Worm (Caenorhabditis elegans) whole organism, L3 larva: Measurements from ENCODE around the gene nhr-271.

Source experiments
- R02D3.7 ChIP-seq: fragments of 150-350 bp; optimal IDR thresholded peaks from 2 replicates; lab custom pipeline; 2014; ENCODE audit warnings: missing biosample characterization, missing genetic modification characterization
- ZK546.5 ChIP-seq: sonication (generic microtip); optimal IDR thresholded peaks from 2 replicates; lab custom pipeline; 2017; ENCODE audit warnings: missing biosample characterization, missing genetic modification characterization
- ama-1 ChIP-seq: fragments of 150-350 bp; optimal IDR thresholded peaks from 2 replicates; lab custom pipeline; 2018
- ceh-16 ChIP-seq: sonication (generic microtip); optimal IDR thresholded peaks from 2 replicates; lab custom pipeline; 2017; ENCODE audit warnings: missing biosample characterization, missing genetic modification characterization
- ceh-28 ChIP-seq: fragments of 150-350 bp; optimal IDR thresholded peaks from 2 replicates; lab custom pipeline; 2014; ENCODE audit warnings: missing biosample characterization, missing genetic modification reagents, missing genetic modification characterization
- ceh-9 ChIP-seq: sonication (generic microtip); optimal IDR thresholded peaks from 2 replicates; lab custom pipeline; 2018; ENCODE audit warnings: missing biosample characterization, missing genetic modification characterization
- daf-12 ChIP-seq: fragments of 150-350 bp; optimal IDR thresholded peaks from 2 replicates; lab custom pipeline; 2014; ENCODE audit warnings: missing biosample characterization, missing genetic modification reagents, missing genetic modification characterization
- elt-1 ChIP-seq: fragments of 150-350 bp; optimal IDR thresholded peaks from 2 replicates; lab custom pipeline; 2014; ENCODE audit warnings: missing biosample characterization, missing genetic modification characterization
- elt-2 ChIP-seq: sonication (generic microtip); optimal IDR thresholded peaks from 2 replicates; lab custom pipeline; 2016; ENCODE audit warnings: missing genetic modification reagents, mild to moderate bottlenecking, missing genetic modification characterization, missing compliant biosample characterization
- elt-3 ChIP-seq, 3 experiments: fragments of 150-350 bp in 1 of 3; sonication (generic microtip) in 2 of 3; optimal IDR thresholded peaks; 2 replicates in 2 of 3; 4 replicates in 1 of 3; lab custom pipeline; 2014 to 2017; ENCODE audit warnings: missing biosample characterization in 3 of 3, missing genetic modification characterization in 3 of 3
- hmg-11 ChIP-seq: sonication (generic microtip); optimal IDR thresholded peaks from 2 replicates; lab custom pipeline; 2016; ENCODE audit warnings: missing genetic modification characterization, missing compliant biosample characterization
- jun-1 ChIP-seq: fragments of 150-350 bp; optimal IDR thresholded peaks from 2 replicates; lab custom pipeline; 2014; ENCODE audit warnings: missing biosample characterization, missing genetic modification reagents, missing genetic modification characterization
- lin-39 ChIP-seq: fragments of 150-350 bp; optimal IDR thresholded peaks from 2 replicates; lab custom pipeline; 2018; ENCODE audit warnings: missing biosample characterization, missing genetic modification reagents, missing genetic modification characterization
- mdl-1 ChIP-seq: fragments of 150-350 bp; optimal IDR thresholded peaks from 2 replicates; lab custom pipeline; 2014; ENCODE audit warnings: missing biosample characterization, missing genetic modification characterization
- mml-1 ChIP-seq: fragments of 150-350 bp; sonication (generic microtip); optimal IDR thresholded peaks from 3 replicates; lab custom pipeline; 2014; ENCODE audit warnings: missing biosample characterization, missing genetic modification characterization
- nfya-1 ChIP-seq: sonication (generic microtip); optimal IDR thresholded peaks from 2 replicates; lab custom pipeline; 2017; ENCODE audit warnings: missing genetic modification characterization, mild to moderate bottlenecking, missing compliant biosample characterization, antibody characterized with exemption, moderate library complexity; ENCODE audit not compliant: insufficient read depth
- nhr-11 ChIP-seq: fragments of 150-350 bp; optimal IDR thresholded peaks from 2 replicates; lab custom pipeline; 2014; ENCODE audit warnings: missing biosample characterization, missing genetic modification characterization
- nhr-25 ChIP-seq: sonication (generic microtip); optimal IDR thresholded peaks from 2 replicates; lab custom pipeline; 2017; ENCODE audit warnings: missing biosample characterization, missing genetic modification characterization
- nhr-43 ChIP-seq: sonication (generic microtip); optimal IDR thresholded peaks from 2 replicates; lab custom pipeline; 2016; ENCODE audit warnings: mild to moderate bottlenecking, missing genetic modification characterization, missing compliant biosample characterization; ENCODE audit not compliant: poor library complexity, severe bottlenecking
- nhr-76 ChIP-seq: fragments of 150-350 bp; sonication (generic microtip); optimal IDR thresholded peaks from 5 replicates; lab custom pipeline; 2014; ENCODE audit warnings: missing biosample characterization, missing genetic modification characterization
- pha-4 ChIP-seq: fragments of 150-350 bp; optimal IDR thresholded peaks from 2 replicates; lab custom pipeline; 2014; ENCODE audit warnings: missing biosample characterization, missing genetic modification reagents, missing genetic modification characterization
- pqm-1 ChIP-seq: fragments of 150-350 bp; optimal IDR thresholded peaks from 2 replicates; lab custom pipeline; 2017; ENCODE audit warnings: missing biosample characterization, missing genetic modification characterization, inconsistent platforms
- snpc-4 ChIP-seq: fragments of 150-350 bp; optimal IDR thresholded peaks from 2 replicates; lab custom pipeline; 2014; ENCODE audit warnings: missing biosample characterization, missing genetic modification characterization
- unc-39 ChIP-seq: sonication (generic microtip); optimal IDR thresholded peaks from 4 replicates; lab custom pipeline; 2017; ENCODE audit warnings: missing biosample characterization, missing genetic modification characterization
- unc-62 ChIP-seq: fragments of 150-350 bp; sonication (generic microtip); optimal IDR thresholded peaks from 4 replicates; lab custom pipeline; 2014; ENCODE audit warnings: missing biosample characterization, missing genetic modification reagents, missing genetic modification characterization
- zag-1 ChIP-seq: fragments of 150-350 bp; optimal IDR thresholded peaks from 2 replicates; lab custom pipeline; 2014; ENCODE audit warnings: missing biosample characterization, missing genetic modification characterization
- ztf-11 ChIP-seq: fragments of 150-350 bp; optimal IDR thresholded peaks from 2 replicates; lab custom pipeline; 2014; ENCODE audit warnings: missing biosample characterization, missing genetic modification characterization
- ztf-4 ChIP-seq: fragments of 150-350 bp; optimal IDR thresholded peaks from 2 replicates; lab custom pipeline; 2014; ENCODE audit warnings: missing biosample characterization, missing genetic modification characterization

Gene nhr-271

ce11 chrV:16599835-16600234 lies 19.5 kb upstream of the nhr-271 start:
- TF ChIP-seq ceh-9 (no peak), nhr-11 (no peak), daf-12 (tag; lab: Kevin White, UChicago) (no peak), nfya-1 (tag; lab: Kevin White, UChicago) (peak; percentile 62)

- no peak for TF ChIP-seq pha-4 (tag; lab: Kevin White, UChicago)
- no peak for TF ChIP-seq mdl-1
- no peak for TF ChIP-seq ama-1 (lab: Kevin White, UChicago)
- TF ChIP-seq zag-1, result no peak
- TF ChIP-seq ceh-16 (tag; lab: Kevin White, UChicago), result no peak
- TF ChIP-seq jun-1 (tag; lab: Kevin White, UChicago), result no peak
- no peak for TF ChIP-seq ztf-4 (tag; lab: Kevin White, UChicago)
- TF ChIP-seq mml-1 (tag; lab: Kevin White, UChicago), result no peak
- no peak for TF ChIP-seq daf-12 (tag; lab: Kevin White, UChicago)
- no peak for TF ChIP-seq unc-39 (tag; lab: Kevin White, UChicago)
- no peak for TF ChIP-seq unc-62 (GFP tag; lab: Kevin White, UChicago)
- TF ChIP-seq pqm-1 (tag; lab: Kevin White, UChicago), result no peak
- TF ChIP-seq ceh-28 (tag; lab: Kevin White, UChicago), result no peak
- TF ChIP-seq ZK546.5 (tag; lab: Kevin White, UChicago), result no peak
- no peak for TF ChIP-seq nhr-25
- TF ChIP-seq, all 47 proteins: peak for 0
Observed at ce11 chrV:16598437-16598836, 18.1 kb upstream of the nhr-271 start.

- TF ChIP-seq pha-4 (tag; lab: Kevin White, UChicago) (no peak), R02D3.7 (tag; lab: Kevin White, UChicago) (no peak), elt-3 (tag; optimal IDR thresholded peaks at IDR 0.05; lab: Kevin White, UChicago) (peak in 1 of 3 experiments; percentile 9)
Observed at ce11 chrV:16596102-16596501, 15.8 kb upstream of the nhr-271 start.

- peak; percentile 69 for TF ChIP-seq jun-1 (tag; lab: Kevin White, UChicago)
- TF ChIP-seq ama-1 (lab: Kevin White, UChicago), result peak; percentile 82
- peak; percentile 77 for TF ChIP-seq pqm-1 (tag; lab: Kevin White, UChicago)
- TF ChIP-seq snpc-4 (tag; lab: Kevin White, UChicago), result no peak
- TF ChIP-seq ceh-9, result no peak
- peak; percentile 95 for TF ChIP-seq elt-2
- TF ChIP-seq unc-62 (GFP tag; lab: Kevin White, UChicago), result no peak
- TF ChIP-seq ztf-11 (tag; lab: Kevin White, UChicago), result no peak
- peak; percentile 16 for TF ChIP-seq nfya-1 (tag; lab: Kevin White, UChicago)
- TF ChIP-seq, all 47 proteins: peak for 5
Observed at ce11 chrV:16595140-16595791, 14.9 kb upstream of the nhr-271 start, which contains the start of gene cpl-1. Gene cpl-1 (minus strand): TSS chrV:16595346.

- TF ChIP-seq nhr-76 (tag; lab: Kevin White, UChicago), result no peak
- peak; percentile 53 for TF ChIP-seq nhr-43 (tag; lab: Kevin White, UChicago)
- TF ChIP-seq nfya-1 (tag; lab: Kevin White, UChicago), result peak; percentile 5
- no peak for TF ChIP-seq hmg-11 (tag; lab: Kevin White, UChicago)
- TF ChIP-seq ceh-28 (tag; lab: Kevin White, UChicago), result peak; percentile 7
- TF ChIP-seq ama-1 (lab: Kevin White, UChicago), result peak; percentile 42
Observed at ce11 chrV:16594514-16594913, 14.2 kb upstream of the nhr-271 start.

- TF ChIP-seq elt-1 (tag; lab: Kevin White, UChicago) (no peak), unc-62 (GFP tag; lab: Kevin White, UChicago) (no peak), jun-1 (tag; lab: Kevin White, UChicago) (no peak), unc-39 (tag; lab: Kevin White, UChicago) (no peak), ceh-28 (tag; lab: Kevin White, UChicago) (no peak), lin-39 (no peak), zag-1 (no peak)
Observed at ce11 chrV:16593792-16594059, 13.4 kb upstream of the nhr-271 start.
